Worm (Caenorhabditis elegans) whole organism, L1 larva: ENCODE data around the gene ZK228.13.
"Not testable (repeated sequence)": the region's sequence is repeated elsewhere in the genome, so short reads cannot be mapped to it uniquely, and the experiment has no call there.

Experiments
- C16A3.4 ChIP-seq: fragments of 150-350 bp; optimal IDR thresholded peaks from 2 replicates; lab custom pipeline; 2014; ENCODE audit warnings: missing biosample characterization, missing genetic modification characterization
- F16B12.6 ChIP-seq: fragments of 150-350 bp; optimal IDR thresholded peaks from 2 replicates; lab custom pipeline; 2014; ENCODE audit warnings: missing biosample characterization, missing genetic modification characterization
- aha-1 ChIP-seq: fragments of 150-350 bp; optimal IDR thresholded peaks from 2 replicates; lab custom pipeline; 2014; ENCODE audit warnings: missing biosample characterization, missing genetic modification characterization
- ceh-63 ChIP-seq: fragments of 200-800 bp; sonication (Bioruptor generic); optimal IDR thresholded peaks from 2 replicates; lab custom pipeline; 2018; ENCODE audit warnings: mild to moderate bottlenecking, missing genetic modification characterization, missing compliant biosample characterization
- ceh-82 ChIP-seq, 3 experiments: fragments of 150-350 bp in 1 of 3; sonication (generic microtip) in 2 of 3; optimal IDR thresholded peaks; 2 replicates each; lab custom pipeline; 2014 to 2017; ENCODE audit warnings: missing biosample characterization in 3 of 3, missing genetic modification characterization in 3 of 3
- ceh-90 ChIP-seq: sonication (generic microtip); optimal IDR thresholded peaks from 2 replicates; lab custom pipeline; 2016; ENCODE audit warnings: missing genetic modification characterization, missing compliant biosample characterization
- dpl-1 ChIP-seq, 3 experiments: fragments of 150-350 bp in 2 of 3; sonication (generic microtip) in 1 of 3; optimal IDR thresholded peaks; 2 replicates each; lab custom pipeline; 2014 to 2017; ENCODE audit warnings: missing biosample characterization in 3 of 3, missing genetic modification characterization in 3 of 3, missing genetic modification reagents in 3 of 3
- egl-27 ChIP-seq, 2 experiments: fragments of 150-350 bp in 1 of 2; sonication (generic microtip); optimal IDR thresholded peaks; 3 replicates each; lab custom pipeline; 2017 to 2018; ENCODE audit warnings: missing biosample characterization in 2 of 2, missing genetic modification characterization in 2 of 2, missing genetic modification reagents in 2 of 2
- elt-2 ChIP-seq: sonication (generic microtip); optimal IDR thresholded peaks from 2 replicates; lab custom pipeline; 2016; ENCODE audit warnings: missing genetic modification characterization, mild to moderate bottlenecking, inconsistent platforms, missing compliant biosample characterization, missing genetic modification reagents
- elt-3 ChIP-seq, 6 experiments: fragments of 150-350 bp in 1 of 6; sonication (generic microtip); optimal IDR thresholded peaks; 2 replicates each; lab custom pipeline; 2017 to 2018; ENCODE audit warnings: missing biosample characterization in 6 of 6, missing genetic modification characterization in 6 of 6, inconsistent platforms in 1 of 6
- fkh-4 ChIP-seq: sonication (generic microtip); optimal IDR thresholded peaks from 2 replicates; lab custom pipeline; 2016; ENCODE audit warnings: missing compliant biosample characterization, missing genetic modification characterization, borderline replicate concordance
- fos-1 ChIP-seq: fragments of 150-350 bp; optimal IDR thresholded peaks from 2 replicates; lab custom pipeline; 2014; ENCODE audit warnings: missing biosample characterization, missing genetic modification characterization
- irx-1 ChIP-seq: sonication (generic microtip); optimal IDR thresholded peaks from 2 replicates; lab custom pipeline; 2016; ENCODE audit warnings: missing genetic modification characterization, missing compliant biosample characterization
- lin-15B ChIP-seq: fragments of 150-350 bp; sonication (generic microtip); optimal IDR thresholded peaks from 3 replicates; lab custom pipeline; 2014; ENCODE audit warnings: missing biosample characterization, missing genetic modification characterization
- mab-9 ChIP-seq: fragments of 200-800 bp; sonication (Bioruptor generic); IDR thresholded peaks from 2 replicates; pipeline ENCODE4 v1.3.6; 2022; ENCODE audit warnings: missing genetic modification reagents, missing genetic modification characterization, missing compliant biosample characterization
- mef-2 ChIP-seq: fragments of 150-350 bp; optimal IDR thresholded peaks from 2 replicates; lab custom pipeline; 2014; ENCODE audit warnings: missing biosample characterization, missing genetic modification characterization
- nhr-12 ChIP-seq: sonication (generic microtip); optimal IDR thresholded peaks from 2 replicates; lab custom pipeline; 2017; ENCODE audit warnings: missing biosample characterization, missing genetic modification characterization
- nhr-20 ChIP-seq: sonication (generic microtip); optimal IDR thresholded peaks from 2 replicates; lab custom pipeline; 2016; ENCODE audit warnings: mild to moderate bottlenecking, missing genetic modification characterization, missing compliant biosample characterization
- nhr-28 ChIP-seq: fragments of 150-350 bp; optimal IDR thresholded peaks from 2 replicates; lab custom pipeline; 2014; ENCODE audit warnings: missing biosample characterization, missing genetic modification characterization
- nhr-71 ChIP-seq: sonication (generic microtip); optimal IDR thresholded peaks from 2 replicates; lab custom pipeline; 2016; ENCODE audit warnings: mild to moderate bottlenecking, missing genetic modification characterization, moderate library complexity, missing compliant biosample characterization
- nhr-84 ChIP-seq: sonication (generic microtip); optimal IDR thresholded peaks from 2 replicates; lab custom pipeline; 2017; ENCODE audit warnings: missing biosample characterization, missing genetic modification characterization
- nhr-85 ChIP-seq: sonication (generic microtip); peaks from one replicate; lab custom pipeline; 2016; ENCODE audit warnings: missing genetic modification characterization, inconsistent platforms, missing compliant biosample characterization
- nhr-90 ChIP-seq: sonication (generic microtip); optimal IDR thresholded peaks from 2 replicates; lab custom pipeline; 2016; ENCODE audit warnings: mild to moderate bottlenecking, missing genetic modification characterization, missing compliant biosample characterization; ENCODE audit not compliant: poor library complexity
- pag-3 ChIP-seq: sonication (generic microtip); optimal IDR thresholded peaks from 2 replicates; lab custom pipeline; 2017; ENCODE audit warnings: missing genetic modification characterization, mild to moderate bottlenecking, missing compliant biosample characterization, antibody characterized with exemption, borderline replicate concordance; ENCODE audit not compliant: insufficient read depth
- rnt-1 ChIP-seq: sonication (generic microtip); optimal IDR thresholded peaks from 2 replicates; lab custom pipeline; 2016; ENCODE audit warnings: mild to moderate bottlenecking, missing genetic modification characterization, moderate library complexity, missing compliant biosample characterization
- snu-23 ChIP-seq: sonication (generic microtip); optimal IDR thresholded peaks from 2 replicates; lab custom pipeline; 2016; ENCODE audit warnings: missing genetic modification characterization, missing compliant biosample characterization
- sptf-1 ChIP-seq: fragments of 150-350 bp; optimal IDR thresholded peaks from 2 replicates; lab custom pipeline; 2014; ENCODE audit warnings: missing biosample characterization, missing genetic modification characterization
- sup-37 ChIP-seq: fragments of 200-800 bp; sonication (Bioruptor generic); optimal IDR thresholded peaks from 2 replicates; lab custom pipeline; 2018; ENCODE audit warnings: mild to moderate bottlenecking, missing genetic modification characterization, missing compliant biosample characterization
- swsn-7 ChIP-seq: sonication (generic microtip); optimal IDR thresholded peaks from 2 replicates; lab custom pipeline; 2016; ENCODE audit warnings: missing genetic modification characterization, missing compliant biosample characterization
- unc-30 ChIP-seq: sonication (generic microtip); optimal IDR thresholded peaks from 2 replicates; lab custom pipeline; 2017; ENCODE audit warnings: missing biosample characterization, missing genetic modification characterization
- xbp-1 ChIP-seq: sonication (generic microtip); optimal IDR thresholded peaks from 2 replicates; lab custom pipeline; 2016; ENCODE audit warnings: missing genetic modification characterization, missing compliant biosample characterization
- ztf-11 ChIP-seq, 2 experiments: sonication (generic microtip); optimal IDR thresholded peaks; 2 replicates each; lab custom pipeline; 2016 to 2017; ENCODE audit warnings: missing genetic modification characterization in 2 of 2, missing biosample characterization in 1 of 2, missing compliant biosample characterization in 1 of 2
- ztf-4 ChIP-seq: fragments of 150-350 bp; optimal IDR thresholded peaks from 2 replicates; lab custom pipeline; 2014; ENCODE audit warnings: missing biosample characterization, missing genetic modification characterization

ZK228.13 gene

DNA sequence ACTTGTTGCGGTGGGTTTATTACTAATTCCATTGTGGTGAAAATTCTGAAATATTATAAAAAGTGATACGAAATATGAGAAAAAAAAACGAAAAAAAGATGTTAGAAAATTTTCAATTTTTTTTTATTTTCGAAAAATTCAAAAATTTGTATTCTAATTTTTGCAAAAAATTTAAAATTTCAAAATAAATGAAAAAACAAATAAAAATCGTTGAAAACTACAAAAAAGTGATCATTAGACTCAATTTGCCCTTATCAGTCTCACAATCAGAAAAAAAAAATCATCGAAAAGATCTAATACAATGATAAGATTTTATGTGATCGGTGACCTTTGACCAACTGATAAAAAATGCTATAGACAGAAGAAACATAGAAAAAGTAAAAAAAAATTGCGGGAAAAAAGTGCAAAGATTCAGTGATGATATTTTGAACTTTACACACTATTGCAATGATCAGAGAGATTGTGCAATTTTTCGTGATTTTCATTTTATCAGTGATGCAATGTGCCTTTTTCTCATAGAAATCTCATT, 6.7 kb downstream of the ZK228.13 start, which contains the start of gene ZK228.3:
Gene ZK228.3 (minus strand): TSS at position 51 of the 529 bp plus-strand sequence.
- TF ChIP-seq nhr-71 (no peak), elt-3 (tag; optimal IDR thresholded peaks at IDR 0.05; lab: Kevin White, UChicago) (peak in 3 of 6 experiments; percentile 10 to 40 (median 20)), elt-2 (peak; percentile 93), xbp-1 (tag; lab: Kevin White, UChicago) (no peak), nhr-20 (peak; percentile 30), nhr-90 (no peak), egl-27 (tag; optimal IDR thresholded peaks at IDR 0.05; lab: Kevin White, UChicago) (no peak)

ce11 chrV:18456574-18456973, 11.4 kb downstream of the ZK228.13 start, which contains the start of gene ZK228.10:
Gene ZK228.10 (plus strand): TSS chrV:18456874.
- TF ChIP-seq pag-3 (no peak), ztf-4 (tag; lab: Kevin White, UChicago) (no peak)

DNA sequence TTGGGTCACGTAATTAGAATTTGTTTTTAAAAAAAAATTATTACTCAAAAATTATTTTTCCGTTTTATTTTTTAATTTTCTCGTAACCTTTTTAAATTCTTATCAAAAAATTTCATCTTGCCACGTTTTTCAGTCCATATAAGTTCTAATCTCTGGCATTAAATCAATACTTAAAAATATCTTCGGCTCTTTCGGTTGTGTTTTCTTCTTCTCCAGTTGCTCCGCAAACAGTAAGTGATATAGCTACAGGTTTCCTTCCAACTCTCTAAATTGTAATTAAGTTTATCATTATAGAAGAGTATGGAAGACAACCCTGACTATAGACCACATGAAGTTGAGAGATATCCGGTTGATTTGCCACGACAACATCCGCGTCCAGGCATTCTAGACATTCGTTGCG, 23.9 kb downstream of the ZK228.13 start, which contains the start of gene ZK228.1:
Gene ZK228.1 (plus strand): TSS at position 301 of the 400 bp plus-strand sequence.
- no peak for TF ChIP-seq nhr-28 (tag; lab: Kevin White, UChicago)
- no peak for TF ChIP-seq mef-2 (tag; lab: Kevin White, UChicago)
- no peak for TF ChIP-seq F16B12.6 (tag; lab: Kevin White, UChicago)
- TF ChIP-seq ztf-11 (tag; optimal IDR thresholded peaks at IDR 0.05; lab: Kevin White, UChicago), result no peak
- TF ChIP-seq egl-27 (tag; optimal IDR thresholded peaks at IDR 0.05; lab: Kevin White, UChicago), result no peak
- no peak for TF ChIP-seq mab-9 (GFP tag; lab: Robert Waterston, UW)
- TF ChIP-seq C16A3.4 (tag; lab: Kevin White, UChicago), result no peak
- no peak for TF ChIP-seq xbp-1 (tag; lab: Kevin White, UChicago)
- TF ChIP-seq pag-3, result no peak
- TF ChIP-seq nhr-12 (tag; lab: Kevin White, UChicago), result no peak
- TF ChIP-seq ceh-90 (tag; lab: Kevin White, UChicago), result no peak

ce11 chrV:18439469-18439868, 28.5 kb downstream of the ZK228.13 start, which contains the start of gene ZK262.9:
Gene ZK262.9 (plus strand): TSS chrV:18439769.
- TF ChIP-seq rnt-1 (tag; lab: Kevin White, UChicago); sptf-1; nhr-20: not testable (repeated sequence)
- TF ChIP-seq, all 84 proteins: peak for 0; not testable (repeated sequence) for 84

DNA sequence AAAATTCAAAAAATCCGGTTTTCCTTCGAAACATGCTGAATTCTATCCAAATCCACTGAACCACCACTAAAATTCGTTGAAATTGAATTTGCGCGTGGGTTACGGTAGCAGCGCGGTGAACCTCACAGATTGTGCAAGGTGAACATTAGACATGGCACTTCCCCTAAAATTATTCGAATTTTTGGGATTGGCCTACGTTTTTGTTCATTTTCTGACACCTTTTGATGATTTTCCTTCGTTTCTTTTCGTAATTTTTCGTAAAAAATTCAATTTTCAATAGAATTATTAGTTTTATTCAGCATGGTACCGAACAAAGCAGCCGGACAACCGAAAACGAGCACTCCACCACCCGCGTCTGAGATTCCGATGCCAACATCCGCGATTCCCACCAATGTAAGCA, 29.9 kb downstream of the ZK228.13 start, which contains the start of gene ZK262.8:
Gene ZK262.8 (plus strand): TSS at position 301 of the 400 bp plus-strand sequence.
- TF ChIP-seq nhr-20, result no peak
- no peak for TF ChIP-seq rnt-1 (tag; lab: Kevin White, UChicago)
- TF ChIP-seq, all 84 proteins: peak for 0

DNA sequence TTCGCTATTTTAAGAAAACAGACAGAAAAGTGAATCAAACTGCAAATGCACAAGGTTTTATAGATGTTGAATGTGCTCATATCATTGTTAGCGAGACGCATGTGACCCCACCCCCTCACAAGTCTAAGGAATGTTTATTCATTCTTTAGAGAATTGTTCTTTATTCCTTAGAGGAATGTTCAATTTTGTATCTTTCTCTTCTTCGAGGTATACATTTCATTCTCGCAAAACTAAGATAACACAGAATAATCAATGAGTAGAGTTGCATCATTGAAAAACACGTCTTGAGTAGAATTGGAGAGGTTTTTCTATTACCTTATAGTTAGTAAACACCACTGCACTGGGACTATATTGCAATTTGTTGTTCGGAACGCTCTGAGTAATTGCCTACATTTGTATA, 33.0 kb downstream of the ZK228.13 start, which contains the start of gene ZK262.20:
Gene ZK262.20 (minus strand): TSS at position 101 of the 400 bp plus-strand sequence.
- TF ChIP-seq sup-37 (GFP tag; lab: Kevin White, UChicago) (no peak), irx-1 (no peak), swsn-7 (tag; lab: Kevin White, UChicago) (no peak), unc-30 (no peak), fkh-4 (tag; lab: Kevin White, UChicago) (no peak), mab-9 (GFP tag; lab: Robert Waterston, UW) (no peak), aha-1 (tag; lab: Kevin White, UChicago) (no peak), ceh-63 (GFP tag; lab: Kevin White, UChicago) (no peak)

- TF ChIP-seq snu-23 (GFP tag; lab: Kevin White, UChicago) (no peak), dpl-1 (GFP tag; optimal IDR thresholded peaks at IDR 0.05; lab: Kevin White, UChicago) (no peak), fos-1 (tag; lab: Kevin White, UChicago) (no peak), ceh-82 (tag; optimal IDR thresholded peaks at IDR 0.05; lab: Kevin White, UChicago) (no peak), nhr-84 (tag; lab: Kevin White, UChicago) (no peak), swsn-7 (tag; lab: Kevin White, UChicago) (no peak), lin-15B (no peak), nhr-85 (no peak)
Measured at ce11 chrV:18431450-18431849, 36.5 kb downstream of the ZK228.13 start, which contains the start of gene srw-82. Gene srw-82 (plus strand): TSS chrV:18431750.
